Fruit fly (Drosophila melanogaster) whole organism, embryonic: ENCODE data around the gene L2HGDH.

Experiments used
- CG10209 ChIP-seq: fragments of 200-800 bp; sonication (Bioruptor generic); optimal IDR thresholded peaks from 3 replicates; lab custom pipeline; 2017; ENCODE audit warnings: missing biosample characterization, mild to moderate bottlenecking, missing genetic modification characterization, missing genetic modification reagents
- CG10267 ChIP-seq: fragments of 200-800 bp; sonication (Bioruptor generic); optimal IDR thresholded peaks from 2 replicates; lab custom pipeline; 2018; ENCODE audit warnings: missing biosample characterization, mild to moderate bottlenecking, missing genetic modification characterization, moderate library complexity
- CG10565 ChIP-seq: fragments of 200-800 bp; sonication (Bioruptor generic); optimal IDR thresholded peaks from 3 replicates; lab custom pipeline; 2016; ENCODE audit warnings: missing biosample characterization, mild to moderate bottlenecking, missing genetic modification characterization
- CG13424 ChIP-seq: fragments of 200-800 bp; sonication (Bioruptor generic); optimal IDR thresholded peaks from 2 replicates; lab custom pipeline; 2019; ENCODE audit warnings: missing biosample characterization, mild to moderate bottlenecking, missing genetic modification characterization, moderate library complexity
- CG15696 ChIP-seq: fragments of 200-800 bp; sonication (Bioruptor generic); optimal IDR thresholded peaks from 2 replicates; lab custom pipeline; 2019; ENCODE audit warnings: missing biosample characterization, mild to moderate bottlenecking, missing genetic modification characterization, moderate library complexity
- CG16815 ChIP-seq: fragments of 200-800 bp; sonication (Bioruptor generic); optimal IDR thresholded peaks from 3 replicates; lab custom pipeline; 2017; ENCODE audit warnings: missing biosample characterization, mild to moderate bottlenecking, missing genetic modification characterization
- CG17186 ChIP-seq: fragments of 200-800 bp; sonication (Bioruptor generic); optimal IDR thresholded peaks from 3 replicates; lab custom pipeline; 2017; ENCODE audit warnings: missing biosample characterization, missing genetic modification reagents, missing genetic modification characterization
- CG17568 ChIP-seq: fragments of 200-800 bp; sonication (Bioruptor generic); optimal IDR thresholded peaks from 2 replicates; lab custom pipeline; 2018; ENCODE audit warnings: missing biosample characterization, mild to moderate bottlenecking, missing genetic modification characterization, moderate library complexity
- CG17829 ChIP-seq: fragments of 200-800 bp; optimal IDR thresholded peaks from 2 replicates; lab custom pipeline; 2019; ENCODE audit warnings: missing biosample characterization, mild to moderate bottlenecking, missing genetic modification characterization, moderate library complexity
- CG2202 ChIP-seq: fragments of 200-800 bp; sonication (Bioruptor generic); optimal IDR thresholded peaks from 2 replicates; lab custom pipeline; 2018; ENCODE audit warnings: missing biosample characterization, mild to moderate bottlenecking, missing genetic modification characterization
- CG2678 ChIP-seq: fragments of 200-800 bp; sonication (Bioruptor generic); optimal IDR thresholded peaks from 3 replicates; lab custom pipeline; 2019; ENCODE audit warnings: missing biosample characterization, mild to moderate bottlenecking, missing genetic modification characterization, moderate library complexity
- CG2875 ChIP-seq: fragments of 200-800 bp; sonication (Bioruptor generic); optimal IDR thresholded peaks from 2 replicates; lab custom pipeline; 2017; ENCODE audit warnings: missing biosample characterization, mild to moderate bottlenecking, missing genetic modification characterization, missing genetic modification reagents
- CG3065 ChIP-seq: fragments of 200-800 bp; sonication (Bioruptor generic); optimal IDR thresholded peaks from 2 replicates; lab custom pipeline; 2016; ENCODE audit warnings: missing biosample characterization, missing genetic modification characterization
- CG32772 ChIP-seq: fragments of 200-800 bp; sonication (Bioruptor generic); IDR thresholded peaks from 2 replicates; pipeline ENCODE4 v1.3.6; 2022; ENCODE audit warnings: missing biosample characterization, missing genetic modification characterization
- CG34224 ChIP-seq: fragments of 200-800 bp; sonication (Bioruptor generic); IDR thresholded peaks from 3 replicates; pipeline ENCODE4 v1.3.6; 2022; ENCODE audit warnings: missing biosample characterization, missing genetic modification characterization; ENCODE audit not compliant: partially characterized antibody
- CG3726 ChIP-seq: fragments of 200-800 bp; sonication (Bioruptor generic); IDR thresholded peaks from 3 replicates; pipeline ENCODE4, ENCODE4 v1.3.6; 2022; ENCODE audit warnings: missing biosample characterization, missing genetic modification characterization
- CG6272 ChIP-seq: fragments of 200-800 bp; sonication (Bioruptor generic); IDR thresholded peaks from 2 replicates; pipeline ENCODE4 v1.3.6; 2022; ENCODE audit warnings: missing biosample characterization, missing genetic modification characterization
- CG6654 ChIP-seq: fragments of 200-800 bp; sonication (Bioruptor generic); optimal IDR thresholded peaks from 2 replicates; lab custom pipeline; 2017; ENCODE audit warnings: missing biosample characterization, mild to moderate bottlenecking, missing genetic modification characterization
- CG6765 ChIP-seq: fragments of 200-800 bp; sonication (Bioruptor generic); optimal IDR thresholded peaks from 3 replicates; lab custom pipeline; 2017; ENCODE audit warnings: missing biosample characterization, mild to moderate bottlenecking, missing genetic modification characterization
- CG6813 ChIP-seq: fragments of 200-800 bp; sonication (Bioruptor generic); optimal IDR thresholded peaks from 2 replicates; lab custom pipeline; 2017; ENCODE audit warnings: missing biosample characterization, missing genetic modification characterization, mild to moderate bottlenecking, moderate library complexity, missing genetic modification reagents
- CG7271 ChIP-seq: fragments of 200-800 bp; sonication (Bioruptor generic); optimal IDR thresholded peaks from 2 replicates; lab custom pipeline; 2018; ENCODE audit warnings: missing biosample characterization, mild to moderate bottlenecking, missing genetic modification characterization, moderate library complexity
- D19B ChIP-seq: fragments of 200-800 bp; sonication (Bioruptor generic); optimal IDR thresholded peaks from 2 replicates; lab custom pipeline; 2017; ENCODE audit warnings: missing biosample characterization, mild to moderate bottlenecking, missing genetic modification characterization
- Elba2 ChIP-seq: fragments of 200-800 bp; sonication (Bioruptor generic); optimal IDR thresholded peaks from 3 replicates; lab custom pipeline; 2016; ENCODE audit warnings: missing biosample characterization, missing genetic modification characterization
- Gug ChIP-seq: fragments of 200-800 bp; sonication (Bioruptor generic); IDR thresholded peaks from 4 replicates; pipeline ENCODE4 v1.3.6; 2022; ENCODE audit warnings: missing biosample characterization, missing genetic modification characterization
- H15 ChIP-seq: fragments of 200-800 bp; sonication (Bioruptor generic); IDR thresholded peaks from 3 replicates; pipeline ENCODE4 v1.3.6; 2022; ENCODE audit warnings: missing biosample characterization, missing genetic modification characterization
- HHEX ChIP-seq: fragments of 200-800 bp; sonication (Bioruptor generic); optimal IDR thresholded peaks from 3 replicates; lab custom pipeline; 2017; ENCODE audit warnings: missing biosample characterization, mild to moderate bottlenecking, missing genetic modification characterization, missing genetic modification reagents
- HLH4C ChIP-seq: fragments of 200-800 bp; sonication (Bioruptor generic); IDR thresholded peaks from 3 replicates; pipeline ENCODE4 v1.3.6; 2022; ENCODE audit warnings: missing biosample characterization, missing genetic modification characterization; ENCODE audit not compliant: partially characterized antibody
- Hr51 ChIP-seq, 2 experiments: fragments of 200-800 bp; sonication (Bioruptor generic); optimal IDR thresholded peaks; 2 replicates in 1 of 2; 3 replicates in 1 of 2; lab custom pipeline; 2016 to 2018; ENCODE audit warnings: missing biosample characterization in 2 of 2, missing genetic modification characterization in 2 of 2, mild to moderate bottlenecking in 1 of 2, moderate library complexity in 1 of 2
- Hr78 ChIP-seq, 2 experiments: fragments of 200-800 bp in 1 of 2; fragments of >200 bp in 1 of 2; sonication (Bioruptor generic) in 1 of 2; optimal IDR thresholded peaks; 2 replicates each; lab custom pipeline; 2017 to 2019; ENCODE audit warnings: missing biosample characterization in 2 of 2, missing genetic modification characterization in 2 of 2, mild to moderate bottlenecking in 1 of 2, moderate library complexity in 1 of 2
- MBD-R2 ChIP-seq: fragments of 200-800 bp; sonication (Bioruptor generic); IDR thresholded peaks from 2 replicates; pipeline ENCODE4 v1.3.6; 2022; ENCODE audit warnings: missing biosample characterization, missing genetic modification characterization
- MESR4 ChIP-seq: fragments of 200-800 bp; sonication (Bioruptor generic); optimal IDR thresholded peaks from 2 replicates; lab custom pipeline; 2018; ENCODE audit warnings: missing biosample characterization, mild to moderate bottlenecking, missing genetic modification characterization, moderate library complexity
- Mad ChIP-seq: fragments of 200-800 bp; sonication (Bioruptor generic); optimal IDR thresholded peaks from 2 replicates; lab custom pipeline; 2016; ENCODE audit warnings: missing biosample characterization, missing genetic modification characterization
- Neu2 ChIP-seq: fragments of 200-800 bp; sonication (Bioruptor generic); optimal IDR thresholded peaks from 3 replicates; lab custom pipeline; 2016; ENCODE audit warnings: missing biosample characterization, missing genetic modification characterization, borderline replicate concordance
- Trl ChIP-seq, 3 experiments: fragments of >200 bp in 2 of 3; fragments of 200-800 bp in 1 of 3; sonication (Bioruptor generic) in 1 of 3; optimal IDR thresholded peaks; 2 replicates in 1 of 3; 3 replicates in 2 of 3; lab custom pipeline; 2016 to 2017; ENCODE audit warnings: missing biosample characterization in 1 of 3, missing genetic modification characterization in 1 of 3
- danr ChIP-seq: fragments of 200-800 bp; sonication (Bioruptor generic); IDR thresholded peaks from 2 replicates; pipeline ENCODE4 v1.3.6; 2022; ENCODE audit warnings: missing biosample characterization, missing genetic modification characterization
- dati ChIP-seq: fragments of 200-800 bp; sonication (Bioruptor generic); IDR thresholded peaks from 2 replicates; pipeline ENCODE4 v1.3.6; 2022; ENCODE audit warnings: missing biosample characterization, missing genetic modification characterization
- fd102C ChIP-seq: fragments of 200-800 bp; sonication (Bioruptor generic); optimal IDR thresholded peaks from 2 replicates; lab custom pipeline; 2018; ENCODE audit warnings: missing biosample characterization, mild to moderate bottlenecking, missing genetic modification characterization, moderate library complexity
- fd96Cb ChIP-seq: fragments of 200-800 bp; sonication (Bioruptor generic); optimal IDR thresholded peaks from 2 replicates; lab custom pipeline; 2018; ENCODE audit warnings: missing biosample characterization, mild to moderate bottlenecking, missing genetic modification characterization, moderate library complexity
- gce ChIP-seq: fragments of 200-800 bp; sonication (Bioruptor generic); IDR thresholded peaks from 3 replicates; pipeline ENCODE4 v1.3.6; 2022; ENCODE audit warnings: missing biosample characterization, missing genetic modification characterization
- grn ChIP-seq: fragments of 200-800 bp; sonication (Bioruptor generic); optimal IDR thresholded peaks from 3 replicates; lab custom pipeline; 2017; ENCODE audit warnings: missing biosample characterization, missing genetic modification characterization
- gt ChIP-seq: fragments of 200-800 bp; sonication (Bioruptor generic); IDR thresholded peaks from 2 replicates; pipeline ENCODE4 v1.3.6; 2022; ENCODE audit warnings: missing biosample characterization, missing genetic modification characterization
- nmo ChIP-seq: fragments of 200-800 bp; sonication (Bioruptor generic); optimal IDR thresholded peaks from 2 replicates; lab custom pipeline; 2018; ENCODE audit warnings: missing biosample characterization, mild to moderate bottlenecking, missing genetic modification characterization, moderate library complexity
- oc ChIP-seq: fragments of 200-800 bp; sonication (Bioruptor generic); optimal IDR thresholded peaks from 2 replicates; lab custom pipeline; 2018; ENCODE audit warnings: missing biosample characterization, mild to moderate bottlenecking, missing genetic modification characterization, moderate library complexity
- pita ChIP-seq: fragments of 200-800 bp; sonication (Bioruptor generic); optimal IDR thresholded peaks from 2 replicates; lab custom pipeline; 2017; ENCODE audit warnings: missing biosample characterization, mild to moderate bottlenecking, missing genetic modification characterization
- schlank ChIP-seq: fragments of 200-800 bp; sonication (Bioruptor generic); optimal IDR thresholded peaks from 2 replicates; lab custom pipeline; 2018; ENCODE audit warnings: missing biosample characterization, mild to moderate bottlenecking, missing genetic modification characterization
- sisA ChIP-seq: fragments of 200-800 bp; sonication (Bioruptor generic); IDR thresholded peaks from 2 replicates; pipeline ENCODE4 v1.3.6; 2022; ENCODE audit warnings: missing biosample characterization, missing genetic modification characterization

The L2HGDH gene

DNA sequence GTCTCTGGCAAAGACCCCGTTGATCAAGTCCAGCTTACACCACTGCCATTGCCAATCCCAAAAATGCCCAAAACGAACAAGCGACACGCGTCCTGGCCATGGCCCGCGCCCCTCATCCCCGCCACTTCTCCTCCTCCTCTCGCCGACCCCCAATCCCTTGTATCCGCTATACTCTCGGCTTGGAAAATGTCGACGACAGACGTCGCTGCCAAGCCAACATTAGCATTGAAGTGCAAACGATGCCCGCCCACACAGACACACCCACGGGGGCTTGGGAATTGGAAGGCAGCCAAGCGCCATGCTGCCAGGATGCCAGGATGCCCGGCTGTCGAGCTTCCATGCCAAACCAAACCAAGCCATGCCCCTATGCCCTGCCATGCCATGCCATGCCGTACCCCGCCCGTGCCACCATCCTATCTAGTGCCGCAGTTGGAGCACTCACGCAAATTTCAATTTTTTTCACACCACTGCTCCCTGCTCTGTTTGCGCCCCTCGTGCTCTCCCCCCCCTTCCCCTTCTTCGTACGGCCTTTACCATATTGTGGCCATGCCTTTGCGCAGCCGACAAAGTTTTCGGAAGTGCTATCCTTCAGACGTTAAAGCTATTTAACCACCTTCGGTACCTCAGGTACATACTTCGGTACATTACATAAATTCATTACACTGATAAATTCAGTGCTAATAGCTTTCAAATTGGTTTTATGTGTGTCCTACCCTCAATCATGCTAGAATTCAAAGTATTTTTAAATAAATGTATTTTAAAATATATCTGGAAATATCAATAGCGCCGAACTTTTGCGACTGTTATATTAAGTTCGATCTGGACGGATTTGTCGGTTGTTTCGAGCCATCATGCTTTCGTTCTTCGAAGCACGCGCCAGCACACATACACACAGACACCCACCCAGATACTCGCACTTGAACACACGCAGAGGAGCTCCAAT is 47.3 kb upstream of the L2HGDH start (continued):
- TF ChIP-seq Neu2 (GFP tag; lab: Kevin White, UChicago) (no peak), grn (GFP tag; lab: Kevin White, UChicago) (no peak), CG17186 (no peak), schlank (tag; lab: Kevin White, UChicago) (peak; percentile 31), gce (GFP tag; lab: Robert Waterston, UW) (peak; percentile 59; the same call in 1 of the 3 replicates), HHEX (peak; percentile 71), CG2875 (GFP tag; lab: Kevin White, UChicago) (peak; percentile 68), D19B (peak; percentile 52), fd102C (no peak), sisA (peak; percentile 49), nmo (GFP tag; lab: Kevin White, UChicago) (peak; percentile 87), gt (GFP tag; lab: Robert Waterston, UW) (no peak), CG13424 (peak; percentile 89), CG6813 (GFP tag; lab: Kevin White, UChicago) (peak; percentile 57), danr (GFP tag; lab: Robert Waterston, UW) (peak; percentile 51; the same call in 1 of the 2 replicates), Elba2 (GFP tag; lab: Kevin White, UChicago) (no peak), CG17568 (peak; percentile 67), CG10267 (tag; lab: Kevin White, UChicago) (peak; percentile 68), CG34224 (no peak), Hr78 (GFP tag; optimal IDR thresholded peaks at IDR 0.05; lab: Kevin White, UChicago) (peak in 1 of 2 experiments; percentile 68), MESR4 (peak; percentile 16), CG2678 (peak; percentile 90), HLH4C (GFP tag; lab: Robert Waterston, UW) (no peak), CG10565 (no peak), dati (GFP tag; lab: Robert Waterston, UW) (no peak), CG6654 (GFP tag; lab: Kevin White, UChicago) (peak; percentile 38), H15 (peak; percentile 17; the same call in 1 of the 3 replicates), CG3726 (GFP tag; lab: Robert Waterston, UW) (no peak), oc (peak; percentile 52), CG6765 (GFP tag; lab: Kevin White, UChicago) (peak; percentile 23), Trl (optimal IDR thresholded peaks at IDR 0.05; lab: Kevin White, UChicago) (no peak), Trl (GFP tag; optimal IDR thresholded peaks at IDR 0.05; lab: Kevin White, UChicago) (peak; percentile 6), CG10209 (peak; percentile 81), CG3065 (no peak), CG2202 (peak; percentile 66), CG6272 (no peak), CG17829 (tag; lab: Kevin White, UChicago) (peak; percentile 75), CG16815 (GFP tag; lab: Kevin White, UChicago) (peak; percentile 51), CG32772 (GFP tag; lab: Robert Waterston, UW) (no peak), CG7271 (no peak), pita (GFP tag; lab: Kevin White, UChicago) (no peak), Mad (GFP tag; lab: Kevin White, UChicago) (peak; percentile 25), Hr51 (GFP tag; optimal IDR thresholded peaks at IDR 0.05; lab: Kevin White, UChicago) (peak; percentile 12 to 89), CG15696 (peak; percentile 8), fd96Cb (tag; lab: Kevin White, UChicago) (peak; percentile 73), MBD-R2 (GFP tag; lab: Robert Waterston, UW) (0 out of 2 replicates have a peak, but pooled peaks have one; percentile 24), Gug (GFP tag; lab: Robert Waterston, UW) (peak; percentile 53; the same call in 1 of the 4 replicates)
